Worm (Caenorhabditis elegans): ENCODE data around the gene gldi-10.

ce11 chrIV:9146819-9147518 is 47.9 kb downstream of the gldi-10 start, which contains the start of the genes rpb-12 and aly-2:
- no peak for TF ChIP-seq ztf-23 (GFP tag; IDR thresholded peaks at IDR 0.05)
- TF ChIP-seq ref-1 (GFP tag; conservative IDR thresholded peaks at IDR 0.05) = no peak
- TF ChIP-seq flt-1 (GFP tag; IDR thresholded peaks at IDR 0.05) = no peak
- no peak for TF ChIP-seq tab-1 (GFP tag; IDR thresholded peaks at IDR 0.05)
- TF ChIP-seq med-1 (GFP tag; optimal IDR thresholded peaks at IDR 0.05; ENCODE audit: insufficient read depth) = no peak
- no peak for TF ChIP-seq T22C8.4 (GFP tag; IDR thresholded peaks at IDR 0.05)
- no peak for TF ChIP-seq cog-1 (tag; optimal IDR thresholded peaks at IDR 0.05)
- no peak for TF ChIP-seq ztf-29 (GFP tag; IDR thresholded peaks at IDR 0.05)
- TF ChIP-seq klf-2 (GFP tag; conservative IDR thresholded peaks at IDR 0.05) = no peak

Measured in whole organism, midembryonic.